Worm (Caenorhabditis elegans) whole organism, L3 larva: ENCODE results near the gene gpr-1.

Experiments used
- R02D3.7 ChIP-seq: fragments of 150-350 bp; optimal IDR thresholded peaks from 2 replicates; lab custom pipeline; 2014; ENCODE audit warnings: missing biosample characterization, missing genetic modification characterization
- aly-2 ChIP-seq: fragments of 150-350 bp; optimal IDR thresholded peaks from 2 replicates; lab custom pipeline; 2014; ENCODE audit warnings: missing biosample characterization, missing genetic modification characterization
- ceh-28 ChIP-seq: fragments of 150-350 bp; optimal IDR thresholded peaks from 2 replicates; lab custom pipeline; 2014; ENCODE audit warnings: missing biosample characterization, missing genetic modification reagents, missing genetic modification characterization
- fkh-10 ChIP-seq: sonication (generic microtip); optimal IDR thresholded peaks from 2 replicates; lab custom pipeline; 2017; ENCODE audit warnings: missing biosample characterization, missing genetic modification reagents, missing genetic modification characterization
- fkh-2 ChIP-seq: fragments of 150-350 bp; optimal IDR thresholded peaks from 2 replicates; lab custom pipeline; 2014; ENCODE audit warnings: missing biosample characterization, missing genetic modification reagents, missing genetic modification characterization
- lin-39 ChIP-seq: fragments of 150-350 bp; optimal IDR thresholded peaks from 2 replicates; lab custom pipeline; 2018; ENCODE audit warnings: missing biosample characterization, missing genetic modification reagents, missing genetic modification characterization
- nhr-11 ChIP-seq: fragments of 150-350 bp; optimal IDR thresholded peaks from 2 replicates; lab custom pipeline; 2014; ENCODE audit warnings: missing biosample characterization, missing genetic modification characterization
- nhr-23 ChIP-seq: fragments of 150-350 bp; optimal IDR thresholded peaks from 2 replicates; lab custom pipeline; 2014; ENCODE audit warnings: missing biosample characterization, missing genetic modification reagents, missing genetic modification characterization
- nhr-237 ChIP-seq: fragments of 150-350 bp; optimal IDR thresholded peaks from 2 replicates; lab custom pipeline; 2014; ENCODE audit warnings: missing biosample characterization, missing genetic modification characterization
- nhr-25 ChIP-seq: sonication (generic microtip); optimal IDR thresholded peaks from 2 replicates; lab custom pipeline; 2017; ENCODE audit warnings: missing biosample characterization, missing genetic modification characterization
- nhr-28 ChIP-seq: fragments of 150-350 bp; optimal IDR thresholded peaks from 2 replicates; lab custom pipeline; 2014; ENCODE audit warnings: missing biosample characterization, missing genetic modification characterization
- nhr-77 ChIP-seq: fragments of 150-350 bp; optimal IDR thresholded peaks from 2 replicates; lab custom pipeline; 2014; ENCODE audit warnings: missing biosample characterization, missing genetic modification characterization
- unc-39 ChIP-seq: sonication (generic microtip); optimal IDR thresholded peaks from 4 replicates; lab custom pipeline; 2017; ENCODE audit warnings: missing biosample characterization, missing genetic modification characterization

ce11 chrIII:8616587-8616986 is 12.1 kb upstream of the gpr-1 start, which contains the start of gene C06E1.11:
- TF ChIP-seq ceh-28 (tag; lab: Kevin White, UChicago) (no peak), fkh-2 (no peak), nhr-77 (tag; lab: Kevin White, UChicago) (no peak), lin-39 (tag; lab: Kevin White, UChicago) (no peak), nhr-23 (tag; lab: Kevin White, UChicago) (no peak), R02D3.7 (tag; lab: Kevin White, UChicago) (no peak), aly-2 (no peak), nhr-237 (tag; lab: Kevin White, UChicago) (no peak), fkh-10 (no peak), unc-39 (tag; lab: Kevin White, UChicago) (no peak), nhr-28 (tag; lab: Kevin White, UChicago) (no peak), nhr-25 (no peak), nhr-11 (no peak)
